Fruit fly (Drosophila melanogaster) whole organism, prepupa: ENCODE measurements around the gene CG2246.

Experiments used
- CG10669 ChIP-seq: fragments of 200-800 bp; sonication (Bioruptor generic); optimal IDR thresholded peaks from 3 replicates; lab custom pipeline; 2018; ENCODE audit warnings: missing biosample characterization, mild to moderate bottlenecking, missing genetic modification characterization, moderate library complexity
- CG15336 ChIP-seq: fragments of 200-800 bp; sonication (Bioruptor generic); IDR thresholded peaks from 2 replicates; pipeline ENCODE4 v1.3.6; 2022; ENCODE audit warnings: missing biosample characterization, missing genetic modification characterization
- CG6792 ChIP-seq: fragments of 200-800 bp; sonication (Bioruptor generic); optimal IDR thresholded peaks from 3 replicates; lab custom pipeline; 2016; ENCODE audit warnings: missing biosample characterization, missing genetic modification characterization
- Eip93F ChIP-seq: fragments of 200-800 bp; sonication (Bioruptor generic); optimal IDR thresholded peaks from 2 replicates; lab custom pipeline; 2016; ENCODE audit warnings: missing biosample characterization, mild to moderate bottlenecking, missing genetic modification characterization
- Lpt ChIP-seq: fragments of 200-800 bp; sonication (Bioruptor generic); optimal IDR thresholded peaks from 3 replicates; lab custom pipeline; 2016; ENCODE audit warnings: missing biosample characterization, missing genetic modification characterization
- acj6 ChIP-seq: fragments of 200-800 bp; sonication (Bioruptor generic); optimal IDR thresholded peaks from 3 replicates; lab custom pipeline; 2016; ENCODE audit warnings: missing biosample characterization, missing genetic modification characterization
- esn ChIP-seq: fragments of 200-800 bp; sonication (Bioruptor generic); optimal IDR thresholded peaks from 2 replicates; lab custom pipeline; 2016; ENCODE audit warnings: missing biosample characterization, mild to moderate bottlenecking, missing genetic modification characterization, moderate library complexity
- fd59A ChIP-seq: fragments of 200-800 bp; sonication (Bioruptor generic); optimal IDR thresholded peaks from 2 replicates; lab custom pipeline; 2017; ENCODE audit warnings: missing biosample characterization, mild to moderate bottlenecking, missing genetic modification characterization, missing genetic modification reagents

dm6 chr3R:30590237-30590636 is 11.1 kb downstream of the CG2246 start:
- TF ChIP-seq Lpt = no peak
- TF ChIP-seq CG10669 = peak; percentile 3
- no peak for TF ChIP-seq Eip93F (GFP tag; lab: Kevin White, UChicago)
- TF ChIP-seq fd59A (GFP tag; lab: Kevin White, UChicago) = no peak
- TF ChIP-seq acj6 (GFP tag; lab: Kevin White, UChicago) = peak; percentile 37
- TF ChIP-seq esn (GFP tag; lab: Kevin White, UChicago) = peak; percentile 44
- peak; percentile 34 for TF ChIP-seq CG6792 (GFP tag; lab: Kevin White, UChicago)
- no peak for TF ChIP-seq CG15336 (GFP tag; lab: Robert Waterston, UW)
